Worm (Caenorhabditis elegans) whole organism, L1 larva: ENCODE measurements around the gene C56G2.9.
A peak's percentile ranks its signal among the peaks of the same experiment; 100 is the strongest.

Experiments used
- ama-1 ChIP-seq: fragments of 150-350 bp; optimal IDR thresholded peaks from 2 replicates; lab custom pipeline; 2014
- lin-13 ChIP-seq: fragments of 150-350 bp; optimal IDR thresholded peaks from 2 replicates; lab custom pipeline; 2014; ENCODE audit warnings: missing biosample characterization, missing genetic modification reagents, missing genetic modification characterization

ce11 chrIII:6303114-6303647, 39.9 kb downstream of the C56G2.9 start, which contains the start of gene F47D12.9:
- TF ChIP-seq lin-13 (GFP tag; lab: Kevin White, UChicago) = peak; percentile 68
- TF ChIP-seq ama-1 = peak; percentile 61
